Worm (Caenorhabditis elegans) whole organism, L3 larva: Measurements from ENCODE around the gene T25B6.3.

ENCODE experiments used
- R02D3.7 ChIP-seq: fragments of 150-350 bp; optimal IDR thresholded peaks from 2 replicates; lab custom pipeline; 2014; ENCODE audit warnings: missing biosample characterization, missing genetic modification characterization
- ceh-28 ChIP-seq: fragments of 150-350 bp; optimal IDR thresholded peaks from 2 replicates; lab custom pipeline; 2014; ENCODE audit warnings: missing biosample characterization, missing genetic modification reagents, missing genetic modification characterization
- elt-1 ChIP-seq: fragments of 150-350 bp; optimal IDR thresholded peaks from 2 replicates; lab custom pipeline; 2014; ENCODE audit warnings: missing biosample characterization, missing genetic modification characterization
- fkh-10 ChIP-seq: sonication (generic microtip); optimal IDR thresholded peaks from 2 replicates; lab custom pipeline; 2017; ENCODE audit warnings: missing biosample characterization, missing genetic modification reagents, missing genetic modification characterization
- unc-62 ChIP-seq: fragments of 150-350 bp; sonication (generic microtip); optimal IDR thresholded peaks from 4 replicates; lab custom pipeline; 2014; ENCODE audit warnings: missing biosample characterization, missing genetic modification reagents, missing genetic modification characterization
- zag-1 ChIP-seq: fragments of 150-350 bp; optimal IDR thresholded peaks from 2 replicates; lab custom pipeline; 2014; ENCODE audit warnings: missing biosample characterization, missing genetic modification characterization

ce11 chrX:9067230-9067822, 39.9 kb downstream of the T25B6.3 start:
- TF ChIP-seq fkh-10 (no peak), ceh-28 (tag; lab: Kevin White, UChicago) (no peak), elt-1 (tag; lab: Kevin White, UChicago) (no peak), R02D3.7 (tag; lab: Kevin White, UChicago) (no peak), unc-62 (no peak), zag-1 (tag; lab: Kevin White, UChicago) (no peak)
